Worm (Caenorhabditis elegans): Measurements from ENCODE around the gene R07G3.8.

R07G3.8 gene

DNA sequence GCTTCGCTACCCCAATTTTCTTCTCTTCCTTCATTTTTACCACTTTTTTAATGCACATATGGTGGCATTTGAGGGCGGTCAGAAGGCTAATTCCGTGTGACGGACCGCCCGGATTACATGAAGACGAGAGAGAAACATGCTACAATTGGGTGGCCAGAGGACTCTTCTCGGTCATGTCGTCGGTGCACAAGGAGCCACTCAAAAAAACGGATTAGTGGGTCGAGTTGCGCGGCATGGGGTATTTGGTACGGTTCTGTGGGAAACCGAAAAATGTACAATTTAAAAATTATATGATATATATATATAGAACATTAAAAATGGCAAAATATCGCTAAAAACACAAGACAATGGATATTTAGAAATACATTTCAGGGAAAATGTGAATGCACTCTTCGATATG is 49.5 kb downstream of the R07G3.8 start:
- TF ChIP-seq nfya-2 (GFP tag; IDR thresholded peaks at IDR 0.05) (no peak), let-526 (GFP tag; IDR thresholded peaks at IDR 0.05) (no peak), Y67H2A.10 (GFP tag; conservative IDR thresholded peaks at IDR 0.05) (no peak)

- TF ChIP-seq hlh-12 (tag; optimal IDR thresholded peaks at IDR 0.05) = no peak
- TF ChIP-seq F55B11.4 (tag; optimal IDR thresholded peaks at IDR 0.05; ENCODE audit: borderline replicate concordance, insufficient read depth) = no peak
- no peak for TF ChIP-seq D2030.7 (GFP tag; IDR thresholded peaks at IDR 0.05)
- TF ChIP-seq Y53G8AR.9 (GFP tag; conservative IDR thresholded peaks at IDR 0.05) = no peak
- no peak for TF ChIP-seq sdz-38 (tag; optimal IDR thresholded peaks at IDR 0.05)
- no peak for TF ChIP-seq lsy-27 (tag; optimal IDR thresholded peaks at IDR 0.05; ENCODE audit: borderline replicate concordance, insufficient read depth)
- TF ChIP-seq tbp1 (GFP tag; optimal IDR thresholded peaks at IDR 0.05) = no peak
- TF ChIP-seq nhr-80 (tag; optimal IDR thresholded peaks at IDR 0.05) = no peak
- TF ChIP-seq ztf-25 (GFP tag; IDR thresholded peaks at IDR 0.05) = no peak
- no peak for TF ChIP-seq ama-1 (optimal IDR thresholded peaks at IDR 0.05)
- no peak for TF ChIP-seq ama-1 (GFP tag; optimal IDR thresholded peaks at IDR 0.05)
- TF ChIP-seq snpc-4 (GFP tag; optimal IDR thresholded peaks at IDR 0.05) = no peak
- TF ChIP-seq snpc-4 (tag; optimal IDR thresholded peaks at IDR 0.05) = no peak
- no peak for TF ChIP-seq attf-5 (GFP tag; optimal IDR thresholded peaks at IDR 0.05)
- no peak for TF ChIP-seq F23B12.7 (tag; optimal IDR thresholded peaks at IDR 0.05; ENCODE audit: insufficient read depth)
- no peak for TF ChIP-seq aptf-3 (GFP tag; IDR thresholded peaks at IDR 0.05)
Measured at ce11 chrII:7570305-7570704, 50.0 kb downstream of the R07G3.8 start, which contains the start of gene F35D2.3. Gene F35D2.3, plus strand, starts transcription at chrII:7570605.

All from whole organism, young adult.